Worm (Caenorhabditis elegans) whole organism, early embryonic: Measurements from ENCODE around the gene sid-3.
A peak's percentile ranks its signal among the peaks of the same experiment; 100 is the strongest.

Experiments used
- B0310.2 ChIP-seq: sonication (generic microtip); optimal IDR thresholded peaks from 2 replicates; lab custom pipeline; 2016; ENCODE audit warnings: mild to moderate bottlenecking, missing genetic modification characterization, missing compliant biosample characterization
- ama-1 ChIP-seq: fragments of 150-350 bp; optimal IDR thresholded peaks from 2 replicates; lab custom pipeline; 2014
- ceh-13 ChIP-seq: fragments of 200-800 bp; sonication (Bioruptor generic); optimal IDR thresholded peaks from 2 replicates; lab custom pipeline; 2018; ENCODE audit warnings: mild to moderate bottlenecking, missing genetic modification characterization, missing compliant biosample characterization
- ets-7 ChIP-seq: sonication (generic microtip); optimal IDR thresholded peaks from 2 replicates; lab custom pipeline; 2016; ENCODE audit warnings: missing genotype, missing genetic modification characterization, missing compliant biosample characterization
- flt-1 ChIP-seq: fragments of 200-800 bp; sonication (Bioruptor generic); IDR thresholded peaks from 2 replicates; pipeline ENCODE4 v1.3.6; 2022; ENCODE audit warnings: missing genetic modification characterization, missing compliant biosample characterization
- tbx-37 ChIP-seq: fragments of 200-800 bp; sonication (Bioruptor generic); conservative IDR thresholded peaks from 2 replicates; pipeline ENCODE4 v1.3.6; 2022; ENCODE audit warnings: missing genetic modification reagents, missing genetic modification characterization, missing compliant biosample characterization
- tra-4 ChIP-seq: sonication (generic microtip); optimal IDR thresholded peaks from 2 replicates; lab custom pipeline; 2017; ENCODE audit warnings: missing genetic modification characterization, missing compliant biosample characterization

ce11 chrX:17181220-17181619, 5.0 kb upstream of the sid-3 start:
- TF ChIP-seq flt-1 (GFP tag; lab: Robert Waterston, UW): peak; percentile 65; the same call in 1 of the 2 replicates
- no peak for TF ChIP-seq ceh-13
- TF ChIP-seq tbx-37 (GFP tag; lab: Robert Waterston, UW): peak; percentile 47; the same call in 1 of the 2 replicates
- no peak for TF ChIP-seq tra-4 (tag; lab: Kevin White, UChicago)
- TF ChIP-seq B0310.2 (tag; lab: Kevin White, UChicago): no peak
- TF ChIP-seq ama-1: no peak
- no peak for TF ChIP-seq ets-7
